Worm (Caenorhabditis elegans): Measurements from ENCODE around the gene fbxb-21.

Gene fbxb-21

DNA sequence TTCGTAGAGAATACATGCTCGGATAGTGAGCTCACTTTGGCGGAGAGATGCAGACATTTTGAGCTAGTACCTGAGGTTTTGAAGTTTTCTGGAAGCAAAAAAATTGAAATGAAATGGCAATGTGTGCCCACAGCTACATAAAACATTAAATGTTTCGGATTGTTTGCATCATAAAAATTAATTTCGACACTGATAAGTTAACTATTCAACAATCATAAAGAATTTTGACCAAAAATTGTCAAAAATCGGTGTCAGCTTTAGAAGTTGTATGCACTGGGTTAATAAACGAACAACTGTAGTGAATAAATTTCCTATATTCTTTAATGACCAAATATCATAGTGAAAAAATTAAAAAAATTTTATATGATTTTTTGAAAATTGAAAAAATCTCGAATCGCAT is 29.7 kb downstream of the fbxb-21 start, which contains the start of gene fbxa-166:
Gene fbxa-166, minus strand, starts transcription at position 101 of the 400 bp plus-strand sequence.
- no peak for TF ChIP-seq duxl-1 (tag; optimal IDR thresholded peaks at IDR 0.05; ENCODE audit: poor library complexity)
- TF ChIP-seq aha-1 (tag), result peak; percentile 45

- TF ChIP-seq zip-11 (GFP tag; IDR thresholded peaks at IDR 0.05) (no peak), unc-62 (GFP tag; optimal IDR thresholded peaks at IDR 0.05 in 1 of 2) (peak in 1 of 2 experiments; percentile 36), unc-62 (tag; optimal IDR thresholded peaks at IDR 0.05) (no peak)
These were observed 32.3 kb downstream of the fbxb-21 start, which contains the start of gene fbxa-165 for ce11 chrII:1616382-1616781. fbxa-165 (minus strand) TSS chrII:1616482.

DNA sequence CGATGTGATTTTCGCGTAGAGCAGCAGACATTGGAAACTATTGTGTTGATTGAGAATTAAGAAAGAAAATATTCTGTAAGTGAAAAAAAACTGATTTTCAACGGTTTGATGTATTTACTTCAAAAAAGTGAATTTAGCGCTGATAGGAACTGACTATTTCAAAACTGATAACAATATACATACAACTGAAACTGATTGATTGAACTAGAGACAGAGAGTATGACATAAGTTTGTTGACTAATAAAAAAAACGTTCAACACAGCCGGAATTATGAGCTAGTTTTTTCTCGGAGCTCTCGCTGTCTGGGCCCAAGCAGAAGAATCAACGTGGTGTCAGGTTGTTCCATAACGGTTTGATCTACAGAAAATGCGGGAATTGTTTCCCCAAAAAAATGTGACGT is 34.7 kb downstream of the fbxb-21 start, which contains the start of gene fbxa-164:
Gene fbxa-164, minus strand, starts transcription at position 101 of the 400 bp plus-strand sequence.
- TF ChIP-seq Y5F2A.4 (GFP tag; optimal IDR thresholded peaks at IDR 0.05) (no peak), sdz-12 (GFP tag; optimal IDR thresholded peaks at IDR 0.05) (no peak), nhr-28 (tag; optimal IDR thresholded peaks at IDR 0.05) (peak; percentile 13), F49E8.2 (tag; optimal IDR thresholded peaks at IDR 0.05; ENCODE audit: borderline replicate concordance) (no peak), daf-16 (GFP tag; optimal IDR thresholded peaks at IDR 0.05) (no peak), daf-16 (tag; optimal IDR thresholded peaks at IDR 0.05) (peak; percentile 73)

DNA sequence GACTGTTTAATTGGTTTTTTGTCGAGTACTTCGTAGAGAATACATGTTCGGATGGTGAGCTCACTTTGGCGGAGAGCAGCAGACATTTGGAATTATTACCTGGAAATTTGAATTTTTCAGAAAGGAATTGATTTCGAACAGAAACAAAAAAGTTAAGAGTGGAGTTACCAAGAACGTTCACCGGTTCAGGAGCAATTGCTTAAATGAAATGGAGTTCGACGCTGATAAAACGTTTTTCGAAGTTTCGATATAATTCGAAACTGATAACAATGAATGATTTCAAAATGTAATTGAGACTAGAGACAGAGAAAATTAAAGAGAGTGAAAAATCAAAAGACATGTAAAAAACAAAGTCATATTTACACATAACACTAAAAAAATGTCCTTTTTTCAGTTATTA is 38.0 kb downstream of the fbxb-21 start, which contains the start of gene fbxa-163:
Gene fbxa-163, minus strand, starts transcription at position 101 of the 400 bp plus-strand sequence.
- TF ChIP-seq hlh-30 (tag; optimal IDR thresholded peaks at IDR 0.05; ENCODE audit: insufficient read depth) (no peak), F49E8.2 (tag; optimal IDR thresholded peaks at IDR 0.05; ENCODE audit: borderline replicate concordance) (no peak), F37D6.2 (tag; optimal IDR thresholded peaks at IDR 0.05) (no peak), sdz-12 (GFP tag; optimal IDR thresholded peaks at IDR 0.05) (no peak), madf-5 (GFP tag; IDR thresholded peaks at IDR 0.05) (no peak), lin-29 (GFP tag; IDR thresholded peaks at IDR 0.05) (no peak), ceh-20 (GFP tag; IDR thresholded peaks at IDR 0.05) (no peak), saeg-2 (GFP tag; IDR thresholded peaks at IDR 0.05) (no peak), unc-62 (GFP tag; optimal IDR thresholded peaks at IDR 0.05 in 1 of 2) (peak in 1 of 2 experiments; percentile 28), unc-62 (tag; optimal IDR thresholded peaks at IDR 0.05) (no peak), lin-39 (tag; optimal IDR thresholded peaks at IDR 0.05) (no peak), dve-1 (tag; optimal IDR thresholded peaks at IDR 0.05; ENCODE audit: insufficient read depth) (no peak), nhr-25 (tag; optimal IDR thresholded peaks at IDR 0.05; ENCODE audit: borderline replicate concordance, insufficient read depth) (no peak), spr-3 (GFP tag; optimal IDR thresholded peaks at IDR 0.05) (no peak), cey-2 (tag; optimal IDR thresholded peaks at IDR 0.05; ENCODE audit: borderline replicate concordance, insufficient read depth) (no peak), skn-1 (tag; optimal IDR thresholded peaks at IDR 0.05) (no peak), daf-16 (GFP tag; optimal IDR thresholded peaks at IDR 0.05) (no peak), daf-16 (tag; optimal IDR thresholded peaks at IDR 0.05) (peak; percentile 19), lin-38 (GFP tag; IDR thresholded peaks at IDR 0.05) (no peak), ceh-44 (GFP tag; IDR thresholded peaks at IDR 0.05) (no peak), zip-11 (GFP tag; IDR thresholded peaks at IDR 0.05) (no peak), ztf-7 (tag; optimal IDR thresholded peaks at IDR 0.05) (no peak), hif-1 (tag; optimal IDR thresholded peaks at IDR 0.05) (no peak), vab-7 (GFP tag; IDR thresholded peaks at IDR 0.05) (no peak), zip-2 (tag; optimal IDR thresholded peaks at IDR 0.05) (no peak), lin-1 (GFP tag; IDR thresholded peaks at IDR 0.05) (no peak), pqm-1 (tag; optimal IDR thresholded peaks at IDR 0.05) (peak; percentile 41), zag-1 (tag; optimal IDR thresholded peaks at IDR 0.05) (no peak), tag-97 (GFP tag; IDR thresholded peaks at IDR 0.05) (no peak), nhr-28 (tag; optimal IDR thresholded peaks at IDR 0.05) (peak; percentile 13), dpl-1 (GFP tag; optimal IDR thresholded peaks at IDR 0.05) (no peak), zfp-3 (GFP tag; conservative IDR thresholded peaks at IDR 0.05) (no peak)

Data from whole organism, L4 larva.